Worm (Caenorhabditis elegans): ENCODE data around the gene F44E7.5.

ce11 chrV:5771627-5772026 is 9.1 kb downstream of the F44E7.5 start, which contains the start of gene F44E7.3:
- no peak for TF ChIP-seq med-1 (GFP tag; optimal IDR thresholded peaks at IDR 0.05; ENCODE audit: insufficient read depth)
- TF ChIP-seq flt-1 (GFP tag; IDR thresholded peaks at IDR 0.05) = no peak
- no peak for TF ChIP-seq ztf-29 (GFP tag; IDR thresholded peaks at IDR 0.05)
- TF ChIP-seq klf-2 (GFP tag; conservative IDR thresholded peaks at IDR 0.05) = no peak
- no peak for TF ChIP-seq T22C8.4 (GFP tag; IDR thresholded peaks at IDR 0.05)

Measured in whole organism, midembryonic.